Worm (Caenorhabditis elegans) whole organism, L4 larva: Measurements from ENCODE around the gene F35C11.5.

Source experiments
- Y48G9A.11 ChIP-seq: fragments of 200-800 bp; sonication (Bioruptor generic); IDR thresholded peaks from 2 replicates; pipeline ENCODE4 v1.3.6; 2022; ENCODE audit warnings: missing genetic modification reagents, missing genetic modification characterization, missing compliant biosample characterization
- Y5F2A.4 ChIP-seq: fragments of 200-800 bp; sonication (Bioruptor generic); optimal IDR thresholded peaks from 2 replicates; lab custom pipeline; 2018; ENCODE audit warnings: mild to moderate bottlenecking, missing genetic modification characterization, missing compliant biosample characterization
- aha-1 ChIP-seq: fragments of 150-350 bp; peaks from one replicate; lab custom pipeline; 2014; ENCODE audit warnings: missing biosample characterization, missing genetic modification characterization
- daf-16 ChIP-seq, 3 experiments: sonication (generic microtip); optimal IDR thresholded peaks; 2 replicates each; lab custom pipeline; 2016 to 2017; ENCODE audit warnings: missing genetic modification characterization in 3 of 3, missing genetic modification reagents in 3 of 3, mild to moderate bottlenecking in 2 of 3, missing compliant biosample characterization in 2 of 3, missing biosample characterization in 1 of 3, moderate library complexity in 1 of 3
- daf-19 ChIP-seq: fragments of 200-800 bp; sonication (Bioruptor generic); conservative IDR thresholded peaks from 2 replicates; pipeline ENCODE4 v1.3.6; 2022; ENCODE audit warnings: missing genetic modification characterization, missing compliant biosample characterization
- dmd-8 ChIP-seq: fragments of 200-800 bp; sonication (Bioruptor generic); IDR thresholded peaks from 2 replicates; pipeline ENCODE4 v1.3.6; 2022; ENCODE audit warnings: missing genetic modification characterization, missing compliant biosample characterization
- dpl-1 ChIP-seq: fragments of 150-350 bp; optimal IDR thresholded peaks from 2 replicates; lab custom pipeline; 2014; ENCODE audit warnings: missing biosample characterization, missing genetic modification reagents, missing genetic modification characterization
- duxl-1 ChIP-seq: sonication (generic microtip); optimal IDR thresholded peaks from 2 replicates; lab custom pipeline; 2016; ENCODE audit warnings: mild to moderate bottlenecking, missing genetic modification characterization, moderate library complexity, missing compliant biosample characterization; ENCODE audit not compliant: poor library complexity
- dve-1 ChIP-seq: sonication (generic microtip); optimal IDR thresholded peaks from 2 replicates; lab custom pipeline; 2017; ENCODE audit warnings: antibody characterized with exemption, mild to moderate bottlenecking, missing genetic modification characterization, missing compliant biosample characterization; ENCODE audit not compliant: insufficient read depth
- egl-27 ChIP-seq: sonication (generic microtip); optimal IDR thresholded peaks from 3 replicates; lab custom pipeline; 2017; ENCODE audit warnings: missing biosample characterization, missing genetic modification reagents, missing genetic modification characterization
- fkh-10 ChIP-seq: fragments of 150-350 bp; optimal IDR thresholded peaks from 2 replicates; lab custom pipeline; 2014; ENCODE audit warnings: missing biosample characterization, missing genetic modification reagents, missing genetic modification characterization
- hlh-11 ChIP-seq: fragments of 200-800 bp; sonication (Bioruptor generic); optimal IDR thresholded peaks from 2 replicates; lab custom pipeline; 2018; ENCODE audit warnings: mild to moderate bottlenecking, missing genetic modification characterization, missing compliant biosample characterization
- hmg-1.1 ChIP-seq: fragments of 200-800 bp; sonication (Bioruptor generic); IDR thresholded peaks from 2 replicates; pipeline ENCODE4 v1.3.6; 2022; ENCODE audit warnings: missing genetic modification reagents, missing genetic modification characterization, missing compliant biosample characterization
- lim-7 ChIP-seq: fragments of 200-800 bp; sonication (Bioruptor generic); IDR thresholded peaks from 2 replicates; pipeline ENCODE4 v1.3.6; 2022; ENCODE audit warnings: missing genetic modification characterization, missing compliant biosample characterization
- lir-3 ChIP-seq: sonication (generic microtip); optimal IDR thresholded peaks from 2 replicates; lab custom pipeline; 2016; ENCODE audit warnings: mild to moderate bottlenecking, missing genetic modification characterization, missing compliant biosample characterization
- nhr-111 ChIP-seq: fragments of 200-800 bp; sonication (Bioruptor generic); optimal IDR thresholded peaks from 2 replicates; lab custom pipeline; 2018; ENCODE audit warnings: mild to moderate bottlenecking, missing genetic modification characterization, missing compliant biosample characterization
- nhr-237 ChIP-seq: sonication (generic microtip); optimal IDR thresholded peaks from 2 replicates; lab custom pipeline; 2017; ENCODE audit warnings: missing biosample characterization, missing genetic modification characterization
- nhr-25 ChIP-seq: sonication (generic microtip); optimal IDR thresholded peaks from 2 replicates; lab custom pipeline; 2017; ENCODE audit warnings: missing genetic modification characterization, mild to moderate bottlenecking, missing compliant biosample characterization, antibody characterized with exemption, moderate library complexity, borderline replicate concordance; ENCODE audit not compliant: insufficient read depth
- nhr-28 ChIP-seq: fragments of 150-350 bp; optimal IDR thresholded peaks from 2 replicates; lab custom pipeline; 2014; ENCODE audit warnings: missing biosample characterization, missing genetic modification characterization
- nhr-41 ChIP-seq: fragments of 200-800 bp; sonication (Bioruptor generic); IDR thresholded peaks from 2 replicates; pipeline ENCODE4 v1.3.6; 2022; ENCODE audit warnings: missing genetic modification reagents, missing genetic modification characterization, missing compliant biosample characterization
- nhr-48 ChIP-seq: sonication (generic microtip); optimal IDR thresholded peaks from 2 replicates; lab custom pipeline; 2016; ENCODE audit warnings: mild to moderate bottlenecking, missing genetic modification characterization, missing compliant biosample characterization
- nhr-76 ChIP-seq: fragments of 150-350 bp; optimal IDR thresholded peaks from 2 replicates; lab custom pipeline; 2014; ENCODE audit warnings: missing biosample characterization, missing genetic modification characterization
- pha-4 ChIP-seq, 2 experiments: fragments of 150-350 bp in 1 of 2; fragments of 200-800 bp in 1 of 2; sonication (Bioruptor generic) in 1 of 2; IDR thresholded peaks in 1 of 2; optimal IDR thresholded peaks in 1 of 2; 2 replicates each; pipeline versions ENCODE4 v1.3.6 to Lab custom; 2014 to 2022; ENCODE audit warnings: missing genetic modification characterization in 2 of 2, missing genetic modification reagents in 2 of 2, missing biosample characterization in 1 of 2, missing compliant biosample characterization in 1 of 2
- pqm-1 ChIP-seq: sonication (generic microtip); optimal IDR thresholded peaks from 2 replicates; lab custom pipeline; 2017; ENCODE audit warnings: missing biosample characterization, missing genetic modification characterization
- rbr-2 ChIP-seq: sonication (generic microtip); optimal IDR thresholded peaks from 2 replicates; lab custom pipeline; 2016; ENCODE audit warnings: missing genotype, missing genetic modification characterization, missing compliant biosample characterization
- saeg-2 ChIP-seq: fragments of 200-800 bp; sonication (Bioruptor generic); IDR thresholded peaks from 2 replicates; pipeline ENCODE4 v1.3.6; 2022; ENCODE audit warnings: missing genetic modification reagents, missing genetic modification characterization, missing compliant biosample characterization
- spr-1 ChIP-seq: sonication (generic microtip); optimal IDR thresholded peaks from 2 replicates; lab custom pipeline; 2016; ENCODE audit warnings: mild to moderate bottlenecking, missing genetic modification characterization, missing compliant biosample characterization
- tra-1 ChIP-seq: fragments of 200-800 bp; sonication (Bioruptor generic); IDR thresholded peaks from 2 replicates; pipeline ENCODE4 v1.3.6; 2022; ENCODE audit warnings: missing genetic modification reagents, missing genetic modification characterization, missing compliant biosample characterization
- unc-130 ChIP-seq: sonication (generic microtip); optimal IDR thresholded peaks from 2 replicates; lab custom pipeline; 2016; ENCODE audit warnings: missing genetic modification reagents, missing genetic modification characterization, missing compliant biosample characterization
- unc-39 ChIP-seq: sonication (generic microtip); optimal IDR thresholded peaks from 2 replicates; lab custom pipeline; 2017; ENCODE audit warnings: missing biosample characterization, missing genetic modification characterization
- unc-62 ChIP-seq, 3 experiments: fragments of 150-350 bp in 1 of 3; sonication (generic microtip); optimal IDR thresholded peaks in 2 of 3; peaks in 1 of 3; 1 replicate in 1 of 3; 2 replicates in 2 of 3; lab custom pipeline; 2014 to 2017; ENCODE audit warnings: missing biosample characterization in 3 of 3, missing genetic modification characterization in 3 of 3, missing genetic modification reagents in 3 of 3, missing genotype in 1 of 3
- vab-7 ChIP-seq: fragments of 200-800 bp; sonication (Bioruptor generic); IDR thresholded peaks from 2 replicates; pipeline ENCODE4 v1.3.6; 2022; ENCODE audit warnings: missing genetic modification reagents, missing genetic modification characterization, missing compliant biosample characterization
- ztf-11 ChIP-seq: fragments of 150-350 bp; optimal IDR thresholded peaks from 2 replicates; lab custom pipeline; 2014; ENCODE audit warnings: missing biosample characterization, missing genetic modification characterization

The F35C11.5 gene

DNA sequence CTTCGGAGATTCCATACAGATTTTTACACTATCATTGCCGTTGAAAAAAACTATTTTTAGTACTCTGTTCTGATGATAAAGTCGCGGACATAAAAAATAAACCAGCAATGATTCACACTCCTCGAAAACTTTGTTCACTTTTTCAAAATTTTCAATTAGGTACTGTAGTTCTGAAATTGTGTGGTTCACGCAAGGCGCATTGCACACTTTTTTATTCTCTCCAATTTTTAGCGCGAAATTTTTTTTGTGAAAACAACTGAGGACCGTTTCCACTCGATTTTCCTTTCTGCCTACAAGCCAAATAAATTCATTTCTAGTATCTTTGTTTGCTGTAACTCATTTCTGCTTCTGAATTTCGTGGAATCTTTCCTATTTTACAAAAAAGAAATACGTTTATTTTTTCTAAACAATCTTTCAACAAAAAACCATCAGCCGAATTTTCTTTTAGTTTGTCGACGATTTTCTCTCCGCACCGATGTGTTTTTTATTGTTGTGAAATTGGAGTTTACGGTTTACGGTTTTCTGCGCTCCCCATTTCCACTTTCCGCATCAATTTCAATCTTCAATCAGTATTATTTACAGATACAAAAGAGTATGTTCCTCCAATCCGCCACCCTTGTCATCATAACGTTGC, at the start of gene F35C11.5:
Gene F35C11.5 (plus strand): TSS at position 584 of the 634 bp plus-strand sequence.
- TF ChIP-seq unc-130 (GFP tag; lab: Kevin White, UChicago) (peak; percentile 46), rbr-2 (tag; lab: Kevin White, UChicago) (no peak)

DNA sequence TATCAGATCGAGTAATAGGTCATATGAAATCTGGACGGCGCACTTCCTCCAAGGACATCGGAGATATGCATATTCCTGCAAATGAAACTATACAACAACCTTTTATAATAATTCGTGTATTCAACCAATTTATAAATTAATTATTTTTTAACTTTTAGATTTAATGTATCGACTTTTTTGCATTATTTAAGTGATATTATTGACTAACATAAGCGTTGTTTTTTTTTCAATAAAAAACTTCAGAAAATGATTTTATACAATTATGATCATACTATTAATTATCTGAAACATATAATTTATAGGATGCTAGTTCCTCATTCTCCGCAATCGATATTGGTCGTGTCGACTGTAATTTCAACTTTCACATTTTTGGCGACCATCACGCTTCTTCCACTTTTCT, 49.5 kb upstream of the F35C11.5 start, which contains the start of gene col-76:
Gene col-76 (plus strand): TSS at position 301 of the 400 bp plus-strand sequence.
- TF ChIP-seq tra-1, result no peak
- no peak for TF ChIP-seq hlh-11
- TF ChIP-seq egl-27 (tag; lab: Kevin White, UChicago), result no peak

DNA sequence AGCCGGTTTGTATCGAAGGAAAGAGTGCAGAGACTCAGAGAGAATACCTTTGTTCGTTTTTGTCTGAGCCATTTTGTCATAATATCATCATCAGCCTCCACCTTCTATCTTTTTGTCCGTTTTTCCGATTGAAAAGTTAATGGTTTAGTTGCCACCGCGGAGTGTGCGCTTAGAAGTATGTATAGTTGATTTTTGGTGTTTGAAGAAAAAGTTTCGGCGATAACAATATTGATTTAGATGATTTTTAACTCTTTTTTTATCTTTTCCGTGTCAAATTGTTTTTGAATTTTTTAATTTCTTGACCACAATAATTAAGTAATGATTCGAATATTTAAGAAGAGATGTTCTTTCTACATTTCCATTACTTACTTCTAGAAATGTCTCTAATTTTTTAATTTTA, 47.9 kb upstream of the F35C11.5 start:
- TF ChIP-seq egl-27 (tag; lab: Kevin White, UChicago) (no peak), nhr-28 (tag; lab: Kevin White, UChicago) (peak; percentile 59), aha-1 (no peak), nhr-25 (tag; lab: Kevin White, UChicago) (no peak), dmd-8 (GFP tag; lab: Robert Waterston, UW) (no peak), lir-3 (tag; lab: Kevin White, UChicago) (no peak), Y5F2A.4 (GFP tag; lab: Kevin White, UChicago) (no peak), daf-16 (GFP tag; optimal IDR thresholded peaks at IDR 0.05; lab: Kevin White, UChicago) (no peak), daf-16 (tag; optimal IDR thresholded peaks at IDR 0.05; lab: Kevin White, UChicago) (peak; percentile 2), unc-62 (GFP tag; optimal IDR thresholded peaks at IDR 0.05 in 1 of 2; lab: Kevin White, UChicago) (no peak), unc-62 (tag; optimal IDR thresholded peaks at IDR 0.05; lab: Kevin White, UChicago) (no peak), pqm-1 (tag; lab: Kevin White, UChicago) (peak; percentile 40)
- TF ChIP-seq, all 104 proteins: peak for 3

DNA sequence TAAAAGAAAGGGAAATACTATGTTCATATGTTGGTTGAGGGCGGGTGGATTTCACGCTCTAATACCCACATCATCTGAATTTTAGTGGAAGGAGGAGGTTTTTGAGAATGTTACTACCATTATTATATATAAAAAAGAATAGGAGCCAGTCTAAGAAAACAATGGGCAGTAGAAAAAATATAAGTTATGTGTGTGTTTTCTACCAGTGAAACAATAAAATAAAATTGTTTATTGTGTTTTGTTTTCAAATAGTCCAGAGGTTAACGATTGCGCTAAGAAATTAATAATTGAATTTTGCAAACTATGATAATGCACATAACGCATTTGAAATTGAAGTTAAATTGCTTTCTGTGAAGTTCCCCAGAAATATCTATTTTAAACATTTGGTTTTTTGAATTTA, 44.1 kb upstream of the F35C11.5 start, which contains the start of gene M110.8:
Gene M110.8 (minus strand): TSS at position 101 of the 400 bp plus-strand sequence.
- no peak for TF ChIP-seq hmg-1.1 (GFP tag; lab: Robert Waterston, UW)
- no peak for TF ChIP-seq saeg-2 (GFP tag; lab: Robert Waterston, UW)
- no peak for TF ChIP-seq nhr-41 (GFP tag; lab: Robert Waterston, UW)
- TF ChIP-seq daf-19, result no peak
- no peak for TF ChIP-seq duxl-1
- no peak for TF ChIP-seq unc-39 (tag; lab: Kevin White, UChicago)
- TF ChIP-seq nhr-76 (tag; lab: Kevin White, UChicago), result no peak
- TF ChIP-seq dmd-8 (GFP tag; lab: Robert Waterston, UW), result no peak
- TF ChIP-seq, all 104 proteins: peak for 0

DNA sequence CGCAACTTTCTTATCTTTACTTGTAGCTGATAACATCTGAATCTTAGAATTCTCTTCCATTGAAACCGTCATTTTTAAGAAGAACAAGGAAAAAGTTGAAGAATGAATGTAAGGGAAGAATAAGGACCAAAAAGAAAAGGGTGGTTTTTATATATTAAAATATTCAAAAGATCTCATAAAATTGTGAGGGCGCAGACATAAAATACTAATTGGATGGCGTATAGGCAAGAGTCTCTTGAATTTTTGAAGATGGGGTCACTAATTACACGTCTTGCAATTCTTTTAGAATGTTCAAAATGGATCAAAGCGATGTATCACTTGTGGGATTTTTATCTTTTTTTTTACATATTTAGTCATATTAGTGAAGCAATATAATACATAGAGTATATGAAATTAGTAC, 40.9 kb upstream of the F35C11.5 start, which contains the start of gene twk-3:
Gene twk-3 (minus strand): TSS at position 101 of the 400 bp plus-strand sequence.
- TF ChIP-seq pha-4 (GFP tag; IDR thresholded peaks at IDR 0.05; lab: Robert Waterston, UW) (no peak), pha-4 (tag; optimal IDR thresholded peaks at IDR 0.05; lab: Kevin White, UChicago) (no peak), nhr-48 (tag; lab: Kevin White, UChicago) (no peak), ztf-11 (tag; lab: Kevin White, UChicago) (no peak), dmd-8 (GFP tag; lab: Robert Waterston, UW) (no peak), tra-1 (no peak), dve-1 (tag; lab: Kevin White, UChicago) (no peak), Y48G9A.11 (GFP tag; lab: Robert Waterston, UW) (no peak), nhr-237 (tag; lab: Kevin White, UChicago) (no peak), vab-7 (GFP tag; lab: Robert Waterston, UW) (no peak), dpl-1 (GFP tag; lab: Kevin White, UChicago) (no peak), nhr-111 (GFP tag; lab: Kevin White, UChicago) (no peak), saeg-2 (GFP tag; lab: Robert Waterston, UW) (no peak), lim-7 (GFP tag; lab: Robert Waterston, UW) (no peak), fkh-10 (GFP tag; lab: Kevin White, UChicago) (no peak), spr-1 (tag; lab: Kevin White, UChicago) (no peak)
